Worm (Caenorhabditis elegans) whole organism, dauer: ENCODE measurements around the gene srh-149.
"Not testable (repeated sequence)": the region's sequence is repeated elsewhere in the genome, so short reads cannot be mapped to it uniquely, and the experiment has no call there.

Experiments used
- unc-62 ChIP-seq: sonication (generic microtip); optimal IDR thresholded peaks from 2 replicates; lab custom pipeline; 2017; ENCODE audit warnings: missing biosample characterization, missing genetic modification reagents, missing genetic modification characterization

srh-149 gene

ce11 chrV:15850276-15850811 is 9.3 kb upstream of the srh-149 start, which contains the start of gene srh-147:
srh-147 (minus strand) TSS chrV:15850326.
- not testable (repeated sequence) for TF ChIP-seq unc-62

ce11 chrV:15833622-15834021 is 7.4 kb downstream of the srh-149 start, which contains the start of gene srbc-54:
srbc-54 (minus strand) TSS chrV:15833722.
- TF ChIP-seq unc-62 = no peak

- TF ChIP-seq unc-62 = no peak
These were observed 9.4 kb downstream of the srh-149 start, which contains the start of gene srbc-56 for ce11 chrV:15831586-15831985. srbc-56 (minus strand) TSS chrV:15831686.

ce11 chrV:15829907-15830306 is 11.1 kb downstream of the srh-149 start, which contains the start of gene srbc-55:
srbc-55 (minus strand) TSS chrV:15830007.
- no peak for TF ChIP-seq unc-62

ce11 chrV:15826110-15826509 is 14.9 kb downstream of the srh-149 start, which contains the start of gene srbc-51:
srbc-51 (plus strand) TSS chrV:15826410.
- TF ChIP-seq unc-62 = no peak

- TF ChIP-seq unc-62 = no peak
These were observed 16.1 kb downstream of the srh-149 start, which contains the start of gene srbc-50 for ce11 chrV:15824866-15825265. srbc-50 (minus strand) TSS chrV:15824966.

- no peak for TF ChIP-seq unc-62
These were observed 19.6 kb downstream of the srh-149 start, which contains the start of gene srbc-49 for ce11 chrV:15821398-15821797. srbc-49 (plus strand) TSS chrV:15821698.

- TF ChIP-seq unc-62 = no peak
These were observed 21.0 kb downstream of the srh-149 start, which contains the start of gene srbc-48 for ce11 chrV:15819983-15820382. srbc-48 (plus strand) TSS chrV:15820283.

ce11 chrV:15817746-15818145 is 23.2 kb downstream of the srh-149 start, which contains the start of gene abf-3:
abf-3 (minus strand) TSS chrV:15817846.
- TF ChIP-seq unc-62 = no peak

ce11 chrV:15815962-15816432 is 25.0 kb downstream of the srh-149 start, which contains the start of the genes fbxa-69 and F54B8.4:
fbxa-69 (minus strand) TSS chrV:15815971.
F54B8.4 (plus strand) TSS chrV:15816382.
- TF ChIP-seq unc-62 = no peak

ce11 chrV:15811982-15812381 is 29.0 kb downstream of the srh-149 start, which contains the start of gene nhr-282:
nhr-282 (plus strand) TSS chrV:15812282.
- TF ChIP-seq unc-62 = not testable (repeated sequence)

ce11 chrV:15810446-15810845 is 30.5 kb downstream of the srh-149 start, which contains the start of gene F54B8.1:
F54B8.1 (plus strand) TSS chrV:15810746.
- TF ChIP-seq unc-62 = no peak

ce11 chrV:15809543-15809942 is 31.5 kb downstream of the srh-149 start, which contains the start of gene srsx-36:
srsx-36 (minus strand) TSS chrV:15809643.
- TF ChIP-seq unc-62 = no peak

- TF ChIP-seq unc-62 = not testable (repeated sequence)
These were observed 33.6 kb downstream of the srh-149 start, which contains the start of gene srsx-38 for ce11 chrV:15807420-15807819. srsx-38 (minus strand) TSS chrV:15807520.

ce11 chrV:15803748-15804147 is 37.2 kb downstream of the srh-149 start, which contains the start of gene T26E4.18:
T26E4.18 (minus strand) TSS chrV:15803848.
- not testable (repeated sequence) for TF ChIP-seq unc-62

- TF ChIP-seq unc-62 = not testable (repeated sequence)
These were observed 37.9 kb downstream of the srh-149 start, which contains the start of gene srd-27 for ce11 chrV:15803079-15803478. srd-27 (plus strand) TSS chrV:15803379.

- TF ChIP-seq unc-62 = not testable (repeated sequence)
These were observed 38.4 kb downstream of the srh-149 start, which contains the start of gene T26E4.9 for ce11 chrV:15802623-15803022. T26E4.9 (minus strand) TSS chrV:15802723.
